Fruit fly (Drosophila melanogaster) whole organism, embryonic: ENCODE data around the gene Rfx.

ENCODE experiments used
- Abd-B ChIP-seq: fragments of 200-800 bp; sonication (Bioruptor generic); optimal IDR thresholded peaks from 2 replicates; lab custom pipeline; 2018; ENCODE audit warnings: missing biosample characterization, mild to moderate bottlenecking, missing genetic modification characterization, moderate library complexity
- Aef1 ChIP-seq: fragments of 200-800 bp; sonication (Bioruptor generic); IDR thresholded peaks from 3 replicates; pipeline ENCODE4 v1.3.6; 2022; ENCODE audit warnings: missing biosample characterization, missing genetic modification characterization
- Blimp-1 ChIP-seq: fragments of 200-800 bp; sonication (Bioruptor generic); optimal IDR thresholded peaks from 3 replicates; lab custom pipeline; 2018; ENCODE audit warnings: missing biosample characterization, missing genetic modification characterization, mild to moderate bottlenecking, moderate library complexity, missing genetic modification reagents
- CG10321 ChIP-seq: fragments of 200-800 bp; sonication (Bioruptor generic); IDR thresholded peaks from 2 replicates; pipeline ENCODE4 v1.3.6; 2022; ENCODE audit warnings: missing biosample characterization, missing genetic modification characterization
- CG10543 ChIP-seq: fragments of 200-800 bp; sonication (Bioruptor generic); optimal IDR thresholded peaks from 3 replicates; lab custom pipeline; 2017; ENCODE audit warnings: missing biosample characterization, mild to moderate bottlenecking, missing genetic modification characterization, moderate library complexity
- CG11504 ChIP-seq: fragments of 200-800 bp; sonication (Bioruptor generic); optimal IDR thresholded peaks from 3 replicates; lab custom pipeline; 2019; ENCODE audit warnings: missing biosample characterization, mild to moderate bottlenecking, missing genetic modification characterization, moderate library complexity
- CG11695 ChIP-seq: fragments of 200-800 bp; sonication (Bioruptor generic); IDR thresholded peaks from 3 replicates; pipeline ENCODE4 v1.3.6; 2022; ENCODE audit warnings: missing biosample characterization, missing genetic modification characterization
- CG12104 ChIP-seq: fragments of 200-800 bp; sonication (Bioruptor generic); optimal IDR thresholded peaks from 3 replicates; lab custom pipeline; 2016; ENCODE audit warnings: missing biosample characterization, missing genetic modification characterization
- CG13424 ChIP-seq: fragments of 200-800 bp; sonication (Bioruptor generic); optimal IDR thresholded peaks from 2 replicates; lab custom pipeline; 2019; ENCODE audit warnings: missing biosample characterization, mild to moderate bottlenecking, missing genetic modification characterization, moderate library complexity
- CG15696 ChIP-seq: fragments of 200-800 bp; sonication (Bioruptor generic); optimal IDR thresholded peaks from 2 replicates; lab custom pipeline; 2019; ENCODE audit warnings: missing biosample characterization, mild to moderate bottlenecking, missing genetic modification characterization, moderate library complexity
- CG1603 ChIP-seq: fragments of 200-800 bp; sonication (Bioruptor generic); optimal IDR thresholded peaks from 2 replicates; lab custom pipeline; 2019; ENCODE audit warnings: missing biosample characterization, mild to moderate bottlenecking, missing genetic modification characterization, moderate library complexity
- CG16779 ChIP-seq: fragments of 200-800 bp; sonication (Bioruptor generic); IDR thresholded peaks from 2 replicates; pipeline ENCODE4 v1.3.6; 2022; ENCODE audit warnings: missing biosample characterization, missing genetic modification characterization
- CG17568 ChIP-seq: fragments of 200-800 bp; sonication (Bioruptor generic); optimal IDR thresholded peaks from 2 replicates; lab custom pipeline; 2018; ENCODE audit warnings: missing biosample characterization, mild to moderate bottlenecking, missing genetic modification characterization, moderate library complexity
- CG2129 ChIP-seq: fragments of 200-800 bp; sonication (Bioruptor generic); IDR thresholded peaks from 2 replicates; pipeline ENCODE4 v1.3.6; 2022; ENCODE audit warnings: missing biosample characterization, missing genetic modification characterization; ENCODE audit not compliant: partially characterized antibody
- CG30403 ChIP-seq: fragments of 200-800 bp; sonication (Bioruptor generic); optimal IDR thresholded peaks from 3 replicates; lab custom pipeline; 2016; ENCODE audit warnings: missing biosample characterization, missing genetic modification characterization
- CG32767 ChIP-seq: fragments of 200-800 bp; sonication (Bioruptor generic); IDR thresholded peaks from 2 replicates; pipeline ENCODE4 v1.3.6; 2022; ENCODE audit warnings: missing biosample characterization, missing genetic modification characterization
- CG33557 ChIP-seq: fragments of 200-800 bp; sonication (Bioruptor generic); optimal IDR thresholded peaks from 2 replicates; lab custom pipeline; 2019; ENCODE audit warnings: missing biosample characterization, mild to moderate bottlenecking, missing genetic modification characterization, moderate library complexity
- CG4404 ChIP-seq: fragments of 200-800 bp; sonication (Bioruptor generic); IDR thresholded peaks from 2 replicates; pipeline ENCODE4 v1.3.6; 2022; ENCODE audit warnings: missing biosample characterization, missing genetic modification characterization
- CG6175 ChIP-seq: fragments of 200-800 bp; sonication (Bioruptor generic); IDR thresholded peaks from 3 replicates; pipeline ENCODE4 v1.3.6; 2022; ENCODE audit warnings: missing biosample characterization, missing genetic modification characterization
- CG7271 ChIP-seq: fragments of 200-800 bp; sonication (Bioruptor generic); optimal IDR thresholded peaks from 2 replicates; lab custom pipeline; 2018; ENCODE audit warnings: missing biosample characterization, mild to moderate bottlenecking, missing genetic modification characterization, moderate library complexity
- CTCF ChIP-seq: fragments of 200-800 bp; sonication (Bioruptor generic); optimal IDR thresholded peaks from 2 replicates; lab custom pipeline; 2017; ENCODE audit warnings: missing biosample characterization, mild to moderate bottlenecking, missing genetic modification characterization, moderate library complexity
- CoRest ChIP-seq: fragments of 200-800 bp; sonication (Bioruptor generic); optimal IDR thresholded peaks from 3 replicates; lab custom pipeline; 2018; ENCODE audit warnings: missing biosample characterization, mild to moderate bottlenecking, missing genetic modification characterization, moderate library complexity
- E2f1 ChIP-seq: fragments of 200-800 bp; sonication (Bioruptor generic); IDR thresholded peaks from 2 replicates; pipeline ENCODE4 v1.3.6; 2022; ENCODE audit warnings: missing biosample characterization, missing genetic modification characterization
- HLH4C ChIP-seq: fragments of 200-800 bp; sonication (Bioruptor generic); IDR thresholded peaks from 3 replicates; pipeline ENCODE4 v1.3.6; 2022; ENCODE audit warnings: missing biosample characterization, missing genetic modification characterization; ENCODE audit not compliant: partially characterized antibody
- Hmx ChIP-seq: fragments of 200-800 bp; sonication (Bioruptor generic); optimal IDR thresholded peaks from 2 replicates; lab custom pipeline; 2016; ENCODE audit warnings: missing biosample characterization, missing genetic modification characterization
- Hsf ChIP-seq: fragments of 200-800 bp; sonication (Bioruptor generic); optimal IDR thresholded peaks from 3 replicates; lab custom pipeline; 2016; ENCODE audit warnings: missing biosample characterization, missing genetic modification characterization
- Max ChIP-seq: fragments of 200-800 bp; sonication (Bioruptor generic); optimal IDR thresholded peaks from 2 replicates; lab custom pipeline; 2016; ENCODE audit warnings: missing biosample characterization, mild to moderate bottlenecking, missing genetic modification characterization
- Nf-YB ChIP-seq: fragments of 200-800 bp; sonication (Bioruptor generic); optimal IDR thresholded peaks from 3 replicates; lab custom pipeline; 2019; ENCODE audit warnings: missing biosample characterization, mild to moderate bottlenecking, missing genetic modification characterization, moderate library complexity
- Spps ChIP-seq: fragments of 200-800 bp; sonication (Bioruptor generic); optimal IDR thresholded peaks from 2 replicates; lab custom pipeline; 2018; ENCODE audit warnings: missing biosample characterization, mild to moderate bottlenecking, missing genetic modification characterization
- al ChIP-seq: fragments of 200-800 bp; sonication (Bioruptor generic); IDR thresholded peaks from 2 replicates; pipeline ENCODE4 v1.3.6; 2022; ENCODE audit warnings: missing biosample characterization, missing genetic modification characterization
- bbx ChIP-seq: fragments of 200-800 bp; sonication (Bioruptor generic); IDR thresholded peaks from 2 replicates; pipeline ENCODE4 v1.3.6; 2022; ENCODE audit warnings: missing biosample characterization, missing genetic modification characterization; ENCODE audit not compliant: partially characterized antibody
- bcd ChIP-seq: fragments of 200-800 bp; sonication (Bioruptor generic); optimal IDR thresholded peaks from 2 replicates; lab custom pipeline; 2017; ENCODE audit warnings: missing biosample characterization, mild to moderate bottlenecking, missing genetic modification characterization
- btn ChIP-seq: fragments of 200-800 bp; sonication (Bioruptor generic); optimal IDR thresholded peaks from 2 replicates; lab custom pipeline; 2016; ENCODE audit warnings: missing biosample characterization, missing genetic modification characterization
- caup ChIP-seq: fragments of 200-800 bp; sonication (Bioruptor generic); optimal IDR thresholded peaks from 3 replicates; lab custom pipeline; 2017; ENCODE audit warnings: missing biosample characterization, mild to moderate bottlenecking, missing genetic modification characterization, moderate library complexity; ENCODE audit not compliant: severe bottlenecking
- corto ChIP-seq: fragments of 200-800 bp; sonication (Bioruptor generic); optimal IDR thresholded peaks from 2 replicates; lab custom pipeline; 2016; ENCODE audit warnings: missing biosample characterization, mild to moderate bottlenecking, missing genetic modification characterization, moderate library complexity
- crc ChIP-seq: fragments of 200-800 bp; sonication (Bioruptor generic); optimal IDR thresholded peaks from 2 replicates; lab custom pipeline; 2016; ENCODE audit warnings: missing biosample characterization, missing genetic modification characterization
- eyg ChIP-seq: fragments of 200-800 bp; sonication (Bioruptor generic); optimal IDR thresholded peaks from 3 replicates; lab custom pipeline; 2016; ENCODE audit warnings: missing biosample characterization, missing genetic modification characterization
- gce ChIP-seq: fragments of 200-800 bp; sonication (Bioruptor generic); IDR thresholded peaks from 3 replicates; pipeline ENCODE4 v1.3.6; 2022; ENCODE audit warnings: missing biosample characterization, missing genetic modification characterization
- gt ChIP-seq: fragments of 200-800 bp; sonication (Bioruptor generic); IDR thresholded peaks from 2 replicates; pipeline ENCODE4 v1.3.6; 2022; ENCODE audit warnings: missing biosample characterization, missing genetic modification characterization
- jigr1 ChIP-seq: fragments of 200-800 bp; sonication (Bioruptor generic); IDR thresholded peaks from 3 replicates; pipeline ENCODE4 v1.3.6; 2022; ENCODE audit warnings: missing biosample characterization, missing genetic modification characterization
- lilli ChIP-seq: fragments of 200-800 bp; sonication (Bioruptor generic); optimal IDR thresholded peaks from 3 replicates; lab custom pipeline; 2016; ENCODE audit warnings: missing biosample characterization, missing genetic modification characterization
- lmd ChIP-seq: fragments of 200-800 bp; sonication (Bioruptor generic); IDR thresholded peaks from 2 replicates; pipeline ENCODE4 v1.3.6; 2022; ENCODE audit warnings: missing biosample characterization, missing genetic modification characterization
- luna ChIP-seq: fragments of 200-800 bp; sonication (Bioruptor generic); optimal IDR thresholded peaks from 2 replicates; lab custom pipeline; 2016; ENCODE audit warnings: missing biosample characterization, missing genetic modification characterization
- nau ChIP-seq: fragments of 200-800 bp; sonication (Bioruptor generic); optimal IDR thresholded peaks from 3 replicates; lab custom pipeline; 2017; ENCODE audit warnings: missing biosample characterization, mild to moderate bottlenecking, missing genetic modification characterization, missing genetic modification reagents
- org-1 ChIP-seq: fragments of 200-800 bp; sonication (Bioruptor generic); optimal IDR thresholded peaks from 2 replicates; lab custom pipeline; 2017; ENCODE audit warnings: missing biosample characterization, missing genetic modification characterization
- peb ChIP-seq: fragments of 200-800 bp; sonication (Bioruptor generic); IDR thresholded peaks from 2 replicates; pipeline ENCODE4 v1.3.6; 2022; ENCODE audit warnings: missing biosample characterization, missing genetic modification characterization
- ro ChIP-seq: fragments of 200-800 bp; sonication (Bioruptor generic); IDR thresholded peaks from 2 replicates; pipeline ENCODE4 v1.3.6; 2022; ENCODE audit warnings: missing biosample characterization, missing genetic modification characterization
- sim ChIP-seq: fragments of 200-800 bp; sonication (Bioruptor generic); IDR thresholded peaks from 2 replicates; pipeline ENCODE4 v1.3.6; 2022; ENCODE audit warnings: missing biosample characterization, missing genetic modification characterization
- sob ChIP-seq: fragments of 200-800 bp; sonication (Bioruptor generic); IDR thresholded peaks from 2 replicates; pipeline ENCODE4 v1.3.6; 2022; ENCODE audit warnings: missing biosample characterization, missing genetic modification characterization
- ssp ChIP-seq: fragments of 200-800 bp; sonication (Bioruptor generic); IDR thresholded peaks from 2 replicates; pipeline ENCODE4 v1.3.6; 2022; ENCODE audit warnings: missing biosample characterization, missing genetic modification characterization
- toy ChIP-seq: fragments of 200-800 bp; sonication (Bioruptor generic); IDR thresholded peaks from 2 replicates; pipeline ENCODE4 v1.3.6; 2022; ENCODE audit warnings: missing biosample characterization, missing genetic modification characterization
- zf30C ChIP-seq: fragments of 200-800 bp; sonication (Bioruptor generic); optimal IDR thresholded peaks from 3 replicates; lab custom pipeline; 2018; ENCODE audit warnings: missing biosample characterization, mild to moderate bottlenecking, missing genetic modification characterization

Gene Rfx

dm6 chr3R:10332823-10333263, 45.0 kb downstream of the Rfx start, which contains the start of gene sle (continued):
- TF ChIP-seq org-1 (no peak), E2f1 (GFP tag; lab: Robert Waterston, UW) (peak; percentile 38; the same call in 1 of the 2 replicates), bbx (GFP tag; lab: Robert Waterston, UW) (peak; percentile 53), corto (GFP tag; lab: Kevin White, UChicago) (no peak), bcd (no peak), CG2129 (GFP tag; lab: Robert Waterston, UW) (no peak), CoRest (tag; lab: Kevin White, UChicago) (peak; percentile 80), jigr1 (GFP tag; lab: Robert Waterston, UW) (no peak), luna (GFP tag; lab: Kevin White, UChicago) (no peak), Max (GFP tag; lab: Kevin White, UChicago) (peak; percentile 86), CG13424 (peak; percentile 41), Spps (tag; lab: Kevin White, UChicago) (no peak), CG4404 (GFP tag; lab: Robert Waterston, UW) (peak; percentile 24; the same call in 1 of the 2 replicates), ssp (GFP tag; lab: Robert Waterston, UW) (no peak), CG12104 (GFP tag; lab: Kevin White, UChicago) (peak; percentile 11), CG10543 (GFP tag; lab: Kevin White, UChicago) (peak; percentile 48), gce (GFP tag; lab: Robert Waterston, UW) (no peak), lmd (GFP tag; lab: Robert Waterston, UW) (peak; percentile 17; the same call in 1 of the 2 replicates), CG30403 (GFP tag; lab: Kevin White, UChicago) (peak; percentile 66), Abd-B (GFP tag; lab: Kevin White, UChicago) (no peak), Aef1 (GFP tag; lab: Robert Waterston, UW) (no peak), HLH4C (GFP tag; lab: Robert Waterston, UW) (peak; percentile 67), Hmx (GFP tag; lab: Kevin White, UChicago) (no peak), eyg (GFP tag; lab: Kevin White, UChicago) (peak; percentile 48), CG1603 (no peak), CG10321 (GFP tag; lab: Robert Waterston, UW) (no peak), sim (GFP tag; lab: Robert Waterston, UW) (no peak), lilli (GFP tag; lab: Kevin White, UChicago) (peak; percentile 79), caup (GFP tag; lab: Kevin White, UChicago) (no peak), al (GFP tag; lab: Robert Waterston, UW) (no peak; the same call in 1 of the 2 replicates), CG16779 (no peak), CG11695 (no peak), ro (GFP tag; lab: Robert Waterston, UW) (no peak), CG32767 (GFP tag; lab: Robert Waterston, UW) (no peak), peb (GFP tag; lab: Robert Waterston, UW) (peak; percentile 46; the same call in 1 of the 2 replicates), CG11504 (tag; lab: Kevin White, UChicago) (no peak), gt (GFP tag; lab: Robert Waterston, UW) (no peak), CG15696 (tag; lab: Kevin White, UChicago) (no peak), CTCF (GFP tag; lab: Kevin White, UChicago) (peak; percentile 63), CG7271 (tag; lab: Kevin White, UChicago) (no peak), Hsf (GFP tag; lab: Kevin White, UChicago) (peak; percentile 62), Blimp-1 (GFP tag; lab: Kevin White, UChicago) (no peak), nau (GFP tag; lab: Kevin White, UChicago) (no peak), crc (GFP tag; lab: Kevin White, UChicago) (no peak), btn (peak; percentile 21), CG6175 (no peak), Nf-YB (GFP tag; lab: Kevin White, UChicago) (no peak), CG17568 (no peak), zf30C (no peak), sob (GFP tag; lab: Robert Waterston, UW) (peak; percentile 61), CG33557 (GFP tag; lab: Kevin White, UChicago) (peak; percentile 33), toy (no peak)
